Worm (Caenorhabditis elegans) whole organism, young adult: ENCODE results near the gene F21D9.1.

Experiments
- B0019.2 ChIP-seq: fragments of 200-800 bp; sonication (Bioruptor generic); conservative IDR thresholded peaks from 2 replicates; pipeline ENCODE4 v1.3.6; 2022; ENCODE audit warnings: missing genetic modification reagents, missing genetic modification characterization, missing compliant biosample characterization
- B0336.3 ChIP-seq: fragments of 200-800 bp; sonication (Bioruptor generic); IDR thresholded peaks from 2 replicates; pipeline ENCODE4 v1.3.6; 2022; ENCODE audit warnings: missing genetic modification characterization, missing compliant biosample characterization
- F22D6.2 ChIP-seq: sonication (generic microtip); optimal IDR thresholded peaks from 2 replicates; lab custom pipeline; 2016; ENCODE audit warnings: mild to moderate bottlenecking, missing genetic modification characterization, missing compliant biosample characterization
- F57C9.4 ChIP-seq: sonication (generic microtip); optimal IDR thresholded peaks from 2 replicates; lab custom pipeline; 2017; ENCODE audit warnings: mild to moderate bottlenecking, missing genetic modification characterization, missing compliant biosample characterization
- K11D2.4 ChIP-seq: fragments of 200-800 bp; sonication (Bioruptor generic); IDR thresholded peaks from 2 replicates; pipeline ENCODE4 v1.3.6; 2022; ENCODE audit warnings: missing genetic modification reagents, missing genetic modification characterization, missing compliant biosample characterization
- K12H6.12 ChIP-seq: fragments of 200-800 bp; sonication (Bioruptor generic); optimal IDR thresholded peaks from 2 replicates; lab custom pipeline; 2018; ENCODE audit warnings: mild to moderate bottlenecking, missing genetic modification characterization, missing compliant biosample characterization
- Y53F4B.3 ChIP-seq: fragments of 200-800 bp; sonication (Bioruptor generic); IDR thresholded peaks from 2 replicates; pipeline ENCODE4 v1.3.6; 2022; ENCODE audit warnings: missing genetic modification reagents, missing genetic modification characterization, missing compliant biosample characterization
- Y53G8AR.9 ChIP-seq: fragments of 200-800 bp; sonication (Bioruptor generic); conservative IDR thresholded peaks from 2 replicates; pipeline ENCODE4 v1.3.6; 2022; ENCODE audit warnings: missing genetic modification reagents, missing genetic modification characterization, missing compliant biosample characterization
- Y67H2A.10 ChIP-seq: fragments of 200-800 bp; sonication (Bioruptor generic); conservative IDR thresholded peaks from 2 replicates; pipeline ENCODE4 v1.3.6; 2022; ENCODE audit warnings: missing genetic modification reagents, missing genetic modification characterization, missing compliant biosample characterization
- Y95B8A.8 ChIP-seq: fragments of 200-800 bp; sonication (Bioruptor generic); IDR thresholded peaks from 2 replicates; pipeline ENCODE4 v1.3.6; 2022; ENCODE audit warnings: missing genetic modification reagents, missing genetic modification characterization, missing compliant biosample characterization
- aptf-3 ChIP-seq: fragments of 200-800 bp; sonication (Bioruptor generic); IDR thresholded peaks from 2 replicates; pipeline ENCODE4 v1.3.6; 2022; ENCODE audit warnings: missing genetic modification characterization, missing compliant biosample characterization
- attf-3 ChIP-seq: fragments of 200-800 bp; sonication (Bioruptor generic); conservative IDR thresholded peaks from 2 replicates; pipeline ENCODE4 v1.3.6; 2022; ENCODE audit warnings: missing genetic modification reagents, missing genetic modification characterization, missing compliant biosample characterization
- attf-5 ChIP-seq: fragments of 200-800 bp; sonication (Bioruptor generic); optimal IDR thresholded peaks from 2 replicates; lab custom pipeline; 2018; ENCODE audit warnings: mild to moderate bottlenecking, missing genetic modification characterization, missing compliant biosample characterization
- bed-2 ChIP-seq: fragments of 200-800 bp; sonication (Bioruptor generic); IDR thresholded peaks from 2 replicates; pipeline ENCODE4 v1.3.6; 2022; ENCODE audit warnings: missing genetic modification reagents, missing genetic modification characterization, missing compliant biosample characterization
- ceh-100 ChIP-seq: fragments of 200-800 bp; sonication (Bioruptor generic); IDR thresholded peaks from 2 replicates; pipeline ENCODE4 v1.3.6; 2022; ENCODE audit warnings: missing genetic modification reagents, missing genetic modification characterization, missing compliant biosample characterization
- ceh-27 ChIP-seq: fragments of 200-800 bp; sonication (Bioruptor generic); optimal IDR thresholded peaks from 2 replicates; lab custom pipeline; 2018; ENCODE audit warnings: mild to moderate bottlenecking, missing genetic modification characterization, moderate library complexity, missing compliant biosample characterization
- ceh-91 ChIP-seq: fragments of 200-800 bp; sonication (Bioruptor generic); IDR thresholded peaks from 2 replicates; pipeline ENCODE4 v1.3.6; 2022; ENCODE audit warnings: missing genetic modification reagents, missing genetic modification characterization, missing compliant biosample characterization
- egl-18 ChIP-seq: fragments of 200-800 bp; sonication (Bioruptor generic); IDR thresholded peaks from 2 replicates; pipeline ENCODE4 v1.3.6; 2022; ENCODE audit warnings: missing genetic modification reagents, missing genetic modification characterization, missing compliant biosample characterization
- egrh-3 ChIP-seq: fragments of 200-800 bp; sonication (Bioruptor generic); IDR thresholded peaks from 2 replicates; pipeline ENCODE4 v1.3.6; 2022; ENCODE audit warnings: missing genetic modification reagents, missing genetic modification characterization, missing compliant biosample characterization
- him-1 ChIP-seq: sonication (generic microtip); optimal IDR thresholded peaks from 2 replicates; lab custom pipeline; 2016; ENCODE audit warnings: missing genotype, missing genetic modification reagents, missing genetic modification characterization, missing compliant biosample characterization
- hlh-12 ChIP-seq: sonication (generic microtip); optimal IDR thresholded peaks from 2 replicates; lab custom pipeline; 2016; ENCODE audit warnings: missing genetic modification characterization, missing compliant biosample characterization
- hsf-1 ChIP-seq: fragments of 200-800 bp; sonication (Bioruptor generic); IDR thresholded peaks from 2 replicates; pipeline ENCODE4 v1.3.6; 2022; ENCODE audit warnings: missing genetic modification reagents, missing genetic modification characterization, missing compliant biosample characterization
- lag-1 ChIP-seq: fragments of 200-800 bp; sonication (Bioruptor generic); IDR thresholded peaks from 2 replicates; pipeline ENCODE4 v1.3.6; 2022; ENCODE audit warnings: missing genetic modification reagents, missing genetic modification characterization, missing compliant biosample characterization
- let-526 ChIP-seq: fragments of 200-800 bp; sonication (Bioruptor generic); IDR thresholded peaks from 2 replicates; pipeline ENCODE4 v1.3.6; 2022; ENCODE audit warnings: missing genetic modification reagents, missing genetic modification characterization, missing compliant biosample characterization
- let-607 ChIP-seq, 2 experiments: fragments of 200-800 bp in 1 of 2; sonication (Bioruptor generic) in 1 of 2; sonication (generic microtip) in 1 of 2; optimal IDR thresholded peaks; 2 replicates each; lab custom pipeline; 2016 to 2018; ENCODE audit warnings: mild to moderate bottlenecking in 2 of 2, missing compliant biosample characterization in 2 of 2, missing genetic modification characterization in 2 of 2, moderate library complexity in 2 of 2, missing genotype in 1 of 2
- lin-35 ChIP-seq, 3 experiments: fragments of 150-350 bp in 2 of 3; sonication (generic microtip) in 1 of 3; optimal IDR thresholded peaks; 2 replicates each; lab custom pipeline; 2014 to 2018; ENCODE audit warnings: missing biosample characterization in 3 of 3, missing genetic modification characterization in 3 of 3, missing genetic modification reagents in 3 of 3
- lin-54 ChIP-seq: fragments of 200-800 bp; sonication (Bioruptor generic); optimal IDR thresholded peaks from 2 replicates; lab custom pipeline; 2018; ENCODE audit warnings: mild to moderate bottlenecking, missing genetic modification characterization, missing compliant biosample characterization
- madf-8 ChIP-seq: fragments of 200-800 bp; sonication (Bioruptor generic); conservative IDR thresholded peaks from 2 replicates; pipeline ENCODE4 v1.3.6; 2022; ENCODE audit warnings: missing genetic modification reagents, missing genetic modification characterization, missing compliant biosample characterization
- mes-4 ChIP-seq: sonication (generic microtip); optimal IDR thresholded peaks from 2 replicates; lab custom pipeline; 2016; ENCODE audit warnings: missing genotype, missing genetic modification characterization, missing compliant biosample characterization
- mxl-1 ChIP-seq: sonication (generic microtip); optimal IDR thresholded peaks from 2 replicates; lab custom pipeline; 2016; ENCODE audit warnings: missing genetic modification characterization, missing compliant biosample characterization
- nfya-2 ChIP-seq: fragments of 200-800 bp; sonication (Bioruptor generic); IDR thresholded peaks from 2 replicates; pipeline ENCODE4 v1.3.6; 2022; ENCODE audit warnings: missing genetic modification reagents, missing genetic modification characterization, missing compliant biosample characterization
- nhr-120 ChIP-seq: fragments of 200-800 bp; sonication (Bioruptor generic); IDR thresholded peaks from 2 replicates; pipeline ENCODE4 v1.3.6; 2022; ENCODE audit warnings: missing genetic modification characterization, missing compliant biosample characterization
- nhr-27 ChIP-seq: fragments of 200-800 bp; sonication (Bioruptor generic); optimal IDR thresholded peaks from 2 replicates; lab custom pipeline; 2018; ENCODE audit warnings: mild to moderate bottlenecking, missing genetic modification characterization, moderate library complexity, missing compliant biosample characterization
- repo-1 ChIP-seq: sonication (generic microtip); optimal IDR thresholded peaks from 2 replicates; lab custom pipeline; 2017; ENCODE audit warnings: mild to moderate bottlenecking, missing genetic modification characterization, missing compliant biosample characterization
- rpc-1 ChIP-seq, 2 experiments: fragments of 150-350 bp in 1 of 2; sonication (generic microtip) in 1 of 2; optimal IDR thresholded peaks; 2 replicates each; lab custom pipeline; 2014 to 2018; ENCODE audit warnings: missing biosample characterization in 1 of 2, missing genetic modification characterization in 1 of 2, missing genetic modification reagents in 1 of 2, missing genotype in 1 of 2
- zfh-2 ChIP-seq: fragments of 200-800 bp; sonication (Bioruptor generic); conservative IDR thresholded peaks from 2 replicates; pipeline ENCODE4 v1.3.6; 2022; ENCODE audit warnings: missing genetic modification reagents, missing genetic modification characterization, missing compliant biosample characterization
- zim-3 ChIP-seq: sonication (generic microtip); optimal IDR thresholded peaks from 2 replicates; lab custom pipeline; 2017; ENCODE audit warnings: mild to moderate bottlenecking, missing genetic modification characterization, moderate library complexity, missing compliant biosample characterization
- ztf-18 ChIP-seq: sonication (generic microtip); optimal IDR thresholded peaks from 2 replicates; lab custom pipeline; 2016; ENCODE audit warnings: missing genotype, mild to moderate bottlenecking, missing genetic modification characterization, missing compliant biosample characterization
- ztf-6 ChIP-seq: fragments of 200-800 bp; sonication (Bioruptor generic); IDR thresholded peaks from 2 replicates; pipeline ENCODE4 v1.3.6; 2022; ENCODE audit warnings: missing genetic modification reagents, missing genetic modification characterization, missing compliant biosample characterization

The F21D9.1 gene

DNA sequence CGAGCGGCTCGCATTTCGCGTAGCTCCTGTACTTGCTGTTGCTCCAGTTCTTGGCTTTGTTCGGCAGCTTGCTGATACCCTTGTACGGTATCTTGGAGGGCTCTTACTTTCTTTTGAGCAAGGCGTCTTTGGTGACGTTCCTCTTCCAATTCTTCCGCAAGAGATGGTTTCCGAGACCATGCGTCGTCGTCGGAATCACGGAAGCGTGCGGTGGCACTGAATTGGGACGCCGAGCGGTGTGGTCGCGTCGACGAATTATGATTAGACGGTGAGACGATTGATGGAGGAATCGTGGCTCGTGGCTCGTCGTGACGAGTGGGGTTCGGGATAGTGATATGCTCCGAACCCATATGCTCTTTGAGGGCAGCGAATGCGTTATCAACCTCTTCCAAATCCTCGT, 12.1 kb downstream of the F21D9.1 start:
- no peak for TF ChIP-seq attf-3 (GFP tag; lab: Robert Waterston, UW)
- 0 out of 2 replicates have a peak, but pooled peaks have one; percentile 58 for TF ChIP-seq nhr-120 (GFP tag; lab: Robert Waterston, UW)

ce11 chrV:19278488-19278887, 14.2 kb downstream of the F21D9.1 start:
- TF ChIP-seq egrh-3 (GFP tag; lab: Robert Waterston, UW): peak; percentile 23; the same call in 1 of the 2 replicates
- TF ChIP-seq zfh-2 (GFP tag; lab: Robert Waterston, UW): peak; percentile 63; the same call in 1 of the 2 replicates
- no peak for TF ChIP-seq F22D6.2
- TF ChIP-seq, all 124 proteins: peak for 2

- TF ChIP-seq hsf-1 (GFP tag; lab: Robert Waterston, UW) (no peak), ceh-91 (no peak), aptf-3 (no peak), let-526 (GFP tag; lab: Robert Waterston, UW) (no peak), Y53F4B.3 (GFP tag; lab: Robert Waterston, UW) (no peak), nhr-27 (tag; lab: Kevin White, UChicago) (no peak), him-1 (tag; lab: Kevin White, UChicago) (no peak), rpc-1 (optimal IDR thresholded peaks at IDR 0.05; lab: Kevin White, UChicago) (no peak), rpc-1 (tag; optimal IDR thresholded peaks at IDR 0.05; lab: Kevin White, UChicago) (no peak), K11D2.4 (GFP tag; lab: Robert Waterston, UW) (no peak), B0019.2 (no peak)
Observed at ce11 chrV:19279888-19280287, 15.6 kb downstream of the F21D9.1 start, which contains the start of gene F21D9.8. TSS of gene F21D9.8 (minus strand) at chrV:19279988.

ce11 chrV:19282314-19282713, 18.1 kb downstream of the F21D9.1 start, which contains the start of gene fbxb-117:
TSS of gene fbxb-117 (plus strand) at chrV:19282614.
- TF ChIP-seq Y53G8AR.9 (GFP tag; lab: Robert Waterston, UW): no peak

DNA sequence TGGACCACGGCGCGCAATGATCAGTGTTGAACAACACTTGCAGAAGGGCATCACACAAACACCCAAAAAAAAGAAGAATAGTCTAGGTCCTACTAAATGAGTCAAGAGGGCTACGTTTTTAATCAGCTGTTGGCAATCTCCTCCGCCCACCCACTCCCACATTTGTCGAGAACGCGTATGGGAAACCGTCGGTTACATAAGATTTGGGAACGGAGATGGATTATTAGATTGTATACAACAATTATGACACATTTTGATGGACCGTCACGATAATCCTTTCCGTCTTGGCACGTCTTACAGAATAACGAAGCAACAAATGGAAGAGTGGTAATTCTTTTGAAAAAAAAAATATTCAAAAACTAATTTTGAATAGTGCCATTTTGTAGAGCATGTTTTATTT, 21.7 kb downstream of the F21D9.1 start:
- no peak for TF ChIP-seq ztf-18 (tag; lab: Kevin White, UChicago)
- no peak for TF ChIP-seq hlh-12 (tag; lab: Kevin White, UChicago)
- TF ChIP-seq ceh-100: no peak
- TF ChIP-seq mxl-1: no peak
- no peak for TF ChIP-seq Y53F4B.3 (GFP tag; lab: Robert Waterston, UW)
- TF ChIP-seq lin-35 (GFP tag; optimal IDR thresholded peaks at IDR 0.05; lab: Kevin White, UChicago): no peak

ce11 chrV:19288073-19288805, 24.0 kb downstream of the F21D9.1 start, which contains the start of the genes F55C9.3 and fbxb-57:
TSS of gene F55C9.3 (minus strand) at chrV:19288173.
TSS of gene fbxb-57 (plus strand) at chrV:19288755.
- TF ChIP-seq lin-54 (GFP tag; lab: Kevin White, UChicago) (no peak), K11D2.4 (GFP tag; lab: Robert Waterston, UW) (no peak), lag-1 (GFP tag; lab: Robert Waterston, UW) (no peak), madf-8 (GFP tag; lab: Robert Waterston, UW) (no peak), mes-4 (no peak), zim-3 (tag; lab: Kevin White, UChicago) (no peak), nhr-120 (GFP tag; lab: Robert Waterston, UW) (no peak), B0336.3 (GFP tag; lab: Robert Waterston, UW) (no peak), Y95B8A.8 (GFP tag; lab: Robert Waterston, UW) (no peak), bed-2 (GFP tag; lab: Robert Waterston, UW) (no peak), ceh-27 (GFP tag; lab: Kevin White, UChicago) (no peak), nfya-2 (no peak), K12H6.12 (no peak), let-607 (tag; optimal IDR thresholded peaks at IDR 0.05; lab: Kevin White, UChicago) (no peak), F57C9.4 (no peak), ztf-6 (GFP tag; lab: Robert Waterston, UW) (no peak), repo-1 (no peak), attf-5 (GFP tag; lab: Kevin White, UChicago) (no peak), Y67H2A.10 (GFP tag; lab: Robert Waterston, UW) (no peak), egl-18 (GFP tag; lab: Robert Waterston, UW) (no peak)
